Fruit fly (Drosophila melanogaster) whole organism, prepupa: ENCODE data around the gene Tcs3.
A peak's percentile ranks its signal among the peaks of the same experiment; 100 is the strongest.

ENCODE experiments used
- Blimp-1 ChIP-seq: fragments of 200-800 bp; sonication (Bioruptor generic); optimal IDR thresholded peaks from 3 replicates; lab custom pipeline; 2017; ENCODE audit warnings: missing biosample characterization, missing genetic modification characterization, mild to moderate bottlenecking, moderate library complexity, missing genetic modification reagents
- CG10669 ChIP-seq: fragments of 200-800 bp; sonication (Bioruptor generic); optimal IDR thresholded peaks from 3 replicates; lab custom pipeline; 2018; ENCODE audit warnings: missing biosample characterization, mild to moderate bottlenecking, missing genetic modification characterization, moderate library complexity
- CG6808 ChIP-seq: fragments of 200-800 bp; sonication (Bioruptor generic); optimal IDR thresholded peaks from 3 replicates; lab custom pipeline; 2017; ENCODE audit warnings: missing biosample characterization, missing genetic modification characterization, mild to moderate bottlenecking, moderate library complexity, missing genetic modification reagents
- CG9139 ChIP-seq: fragments of 200-800 bp; sonication (Bioruptor generic); optimal IDR thresholded peaks from 3 replicates; lab custom pipeline; 2017; ENCODE audit warnings: missing biosample characterization, mild to moderate bottlenecking, missing genetic modification characterization
- Eip78C ChIP-seq: fragments of 200-800 bp; sonication (Bioruptor generic); peaks from one replicate; lab custom pipeline; 2016; ENCODE audit warnings: missing biosample characterization, missing genetic modification characterization
- Hr4 ChIP-seq: fragments of 200-800 bp; sonication (Bioruptor generic); optimal IDR thresholded peaks from 3 replicates; lab custom pipeline; 2016; ENCODE audit warnings: missing biosample characterization, missing genetic modification characterization
- Lpt ChIP-seq: fragments of 200-800 bp; sonication (Bioruptor generic); optimal IDR thresholded peaks from 3 replicates; lab custom pipeline; 2016; ENCODE audit warnings: missing biosample characterization, missing genetic modification characterization
- Sox102F ChIP-seq: fragments of 200-800 bp; sonication (Bioruptor generic); optimal IDR thresholded peaks from 2 replicates; lab custom pipeline; 2016; ENCODE audit warnings: missing biosample characterization, mild to moderate bottlenecking, missing genetic modification characterization
- Sox14 ChIP-seq: fragments of 200-800 bp; sonication (Bioruptor generic); optimal IDR thresholded peaks from 3 replicates; lab custom pipeline; 2016; ENCODE audit warnings: missing biosample characterization, missing genetic modification characterization
- acj6 ChIP-seq: fragments of 200-800 bp; sonication (Bioruptor generic); optimal IDR thresholded peaks from 3 replicates; lab custom pipeline; 2016; ENCODE audit warnings: missing biosample characterization, missing genetic modification characterization
- fd59A ChIP-seq: fragments of 200-800 bp; sonication (Bioruptor generic); optimal IDR thresholded peaks from 2 replicates; lab custom pipeline; 2017; ENCODE audit warnings: missing biosample characterization, mild to moderate bottlenecking, missing genetic modification characterization, missing genetic modification reagents
- ss ChIP-seq, 2 experiments: fragments of 200-800 bp; sonication (Bioruptor generic); optimal IDR thresholded peaks; 2 replicates in 1 of 2; 3 replicates in 1 of 2; lab custom pipeline; 2017 to 2018; ENCODE audit warnings: mild to moderate bottlenecking in 2 of 2, missing biosample characterization in 2 of 2, missing genetic modification characterization in 2 of 2, moderate library complexity in 1 of 2
- vri ChIP-seq: fragments of 200-800 bp; sonication (Bioruptor generic); optimal IDR thresholded peaks from 3 replicates; lab custom pipeline; 2016; ENCODE audit warnings: missing biosample characterization, mild to moderate bottlenecking, missing genetic modification characterization

DNA sequence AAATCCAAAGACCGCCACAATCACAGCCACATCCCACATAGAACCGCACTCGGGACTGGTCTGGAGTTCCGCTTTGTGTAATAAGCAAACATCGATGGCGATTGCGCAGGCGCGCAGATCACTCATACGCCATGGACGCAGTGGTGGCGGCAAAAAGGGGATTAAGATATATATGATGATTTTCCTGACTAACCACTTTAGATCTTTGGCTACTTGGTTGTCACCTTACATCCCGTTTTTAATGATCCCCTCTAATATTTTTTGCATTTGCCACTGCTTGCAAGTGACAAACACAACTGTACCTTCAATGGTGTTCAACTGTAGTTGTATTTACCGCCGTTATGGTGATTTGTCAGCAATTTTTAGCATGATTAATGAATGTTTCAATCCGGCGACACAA is 41.8 kb upstream of the Tcs3 start:
- TF ChIP-seq fd59A = no peak
- peak; percentile 21 for TF ChIP-seq acj6 (GFP tag; lab: Kevin White, UChicago)
- TF ChIP-seq ss (GFP tag; optimal IDR thresholded peaks at IDR 0.05; lab: Kevin White, UChicago) = no peak
- peak; percentile 38 for TF ChIP-seq Sox14 (GFP tag; lab: Kevin White, UChicago)
- no peak for TF ChIP-seq vri
- no peak for TF ChIP-seq CG9139
- TF ChIP-seq Sox102F (GFP tag; lab: Kevin White, UChicago) = no peak
- TF ChIP-seq Eip78C (GFP tag; lab: Kevin White, UChicago) = peak; percentile 74
- TF ChIP-seq CG10669 (GFP tag; lab: Kevin White, UChicago) = no peak
- no peak for TF ChIP-seq CG6808 (GFP tag; lab: Kevin White, UChicago)
- peak; percentile 77 for TF ChIP-seq Hr4 (GFP tag; lab: Kevin White, UChicago)
- no peak for TF ChIP-seq Blimp-1 (GFP tag; lab: Kevin White, UChicago)
- TF ChIP-seq Lpt (GFP tag; lab: Kevin White, UChicago) = peak; percentile 56
